Fruit fly (Drosophila melanogaster): ENCODE measurements around the gene CG5342.

dm6 chr3R:11581340-11582252 is 3.0 kb downstream of the CG5342 start, which contains the start of gene wkd:
- TF ChIP-seq jim (GFP tag; optimal IDR thresholded peaks at IDR 0.05), result no peak
- no peak for TF ChIP-seq h (GFP tag; optimal IDR thresholded peaks at IDR 0.05)
- no peak for TF ChIP-seq CG32264 (GFP tag; optimal IDR thresholded peaks at IDR 0.05)
